Worm (Caenorhabditis elegans) whole organism, late embryonic: ENCODE measurements around the gene C45G9.12.

Source experiments
- ama-1 ChIP-seq: fragments of 150-350 bp; optimal IDR thresholded peaks from 2 replicates; lab custom pipeline; 2014
- elt-2 ChIP-seq: sonication (generic microtip); optimal IDR thresholded peaks from 2 replicates; lab custom pipeline; 2016; ENCODE audit warnings: missing genetic modification reagents, missing genetic modification characterization, missing compliant biosample characterization
- hlh-13 ChIP-seq: fragments of 200-800 bp; sonication (Bioruptor generic); optimal IDR thresholded peaks from 2 replicates; lab custom pipeline; 2018; ENCODE audit warnings: mild to moderate bottlenecking, missing genetic modification characterization, missing compliant biosample characterization
- nhr-232 ChIP-seq: sonication (generic microtip); optimal IDR thresholded peaks from 2 replicates; lab custom pipeline; 2016; ENCODE audit warnings: missing genetic modification characterization, missing compliant biosample characterization
- tbx-7 ChIP-seq: sonication (generic microtip); optimal IDR thresholded peaks from 2 replicates; lab custom pipeline; 2016; ENCODE audit warnings: missing genotype, missing genetic modification characterization, missing compliant biosample characterization

ce11 chrIII:5047740-5048139 is 23.7 kb downstream of the C45G9.12 start, which contains the start of gene C45G9.5:
- no peak for TF ChIP-seq tbx-7 (tag; lab: Kevin White, UChicago)
- TF ChIP-seq hlh-13 (GFP tag; lab: Kevin White, UChicago): no peak
- no peak for TF ChIP-seq ama-1 (lab: Kevin White, UChicago)
- no peak for TF ChIP-seq elt-2
- TF ChIP-seq nhr-232 (tag; lab: Kevin White, UChicago): no peak
